Fruit fly (Drosophila melanogaster) whole organism, embryonic: ENCODE results near the gene jhamt.

Experiments
- Asciz ChIP-seq: fragments of 200-800 bp; sonication (Bioruptor generic); optimal IDR thresholded peaks from 2 replicates; lab custom pipeline; 2017; ENCODE audit warnings: missing biosample characterization, mild to moderate bottlenecking, missing genetic modification characterization, missing genetic modification reagents
- CG10267 ChIP-seq: fragments of 200-800 bp; sonication (Bioruptor generic); optimal IDR thresholded peaks from 2 replicates; lab custom pipeline; 2018; ENCODE audit warnings: missing biosample characterization, mild to moderate bottlenecking, missing genetic modification characterization, moderate library complexity
- CG12391 ChIP-seq: fragments of 200-800 bp; sonication (Bioruptor generic); optimal IDR thresholded peaks from 3 replicates; lab custom pipeline; 2018; ENCODE audit warnings: missing biosample characterization, mild to moderate bottlenecking, missing genetic modification characterization, moderate library complexity
- CG12659 ChIP-seq: fragments of 200-800 bp; sonication (Bioruptor generic); optimal IDR thresholded peaks from 3 replicates; lab custom pipeline; 2017; ENCODE audit warnings: mild to moderate bottlenecking, missing biosample characterization, missing genetic modification reagents, missing genetic modification characterization
- CG12942 ChIP-seq: fragments of 200-800 bp; sonication (Bioruptor generic); optimal IDR thresholded peaks from 3 replicates; lab custom pipeline; 2016; ENCODE audit warnings: missing biosample characterization, missing genetic modification characterization
- CG13287 ChIP-seq: fragments of 200-800 bp; sonication (Bioruptor generic); IDR thresholded peaks from 2 replicates; pipeline ENCODE4 v1.3.6; 2022; ENCODE audit warnings: missing biosample characterization, missing genetic modification characterization; ENCODE audit not compliant: partially characterized antibody
- CG14050 ChIP-seq: fragments of 200-800 bp; sonication (Bioruptor generic); IDR thresholded peaks from 3 replicates; pipeline ENCODE4 v1.3.6; 2022; ENCODE audit warnings: missing biosample characterization, missing genetic modification characterization
- CG14710 ChIP-seq: fragments of 200-800 bp; sonication (Bioruptor generic); optimal IDR thresholded peaks from 3 replicates; lab custom pipeline; 2019; ENCODE audit warnings: missing biosample characterization, mild to moderate bottlenecking, missing genetic modification characterization, moderate library complexity
- CG1603 ChIP-seq: fragments of 200-800 bp; sonication (Bioruptor generic); optimal IDR thresholded peaks from 2 replicates; lab custom pipeline; 2019; ENCODE audit warnings: missing biosample characterization, mild to moderate bottlenecking, missing genetic modification characterization, moderate library complexity
- CG16815 ChIP-seq: fragments of 200-800 bp; sonication (Bioruptor generic); optimal IDR thresholded peaks from 3 replicates; lab custom pipeline; 2017; ENCODE audit warnings: missing biosample characterization, mild to moderate bottlenecking, missing genetic modification characterization
- CG17829 ChIP-seq: fragments of 200-800 bp; optimal IDR thresholded peaks from 2 replicates; lab custom pipeline; 2019; ENCODE audit warnings: missing biosample characterization, mild to moderate bottlenecking, missing genetic modification characterization, moderate library complexity
- CG2875 ChIP-seq: fragments of 200-800 bp; sonication (Bioruptor generic); optimal IDR thresholded peaks from 2 replicates; lab custom pipeline; 2017; ENCODE audit warnings: missing biosample characterization, mild to moderate bottlenecking, missing genetic modification characterization, missing genetic modification reagents
- CG30403 ChIP-seq: fragments of 200-800 bp; sonication (Bioruptor generic); optimal IDR thresholded peaks from 3 replicates; lab custom pipeline; 2016; ENCODE audit warnings: missing biosample characterization, missing genetic modification characterization
- CG31224 ChIP-seq: fragments of 200-800 bp; sonication (Bioruptor generic); IDR thresholded peaks from 2 replicates; pipeline ENCODE4 v1.3.6; 2022; ENCODE audit warnings: missing biosample characterization, missing genetic modification characterization
- CG4404 ChIP-seq: fragments of 200-800 bp; sonication (Bioruptor generic); IDR thresholded peaks from 2 replicates; pipeline ENCODE4 v1.3.6; 2022; ENCODE audit warnings: missing biosample characterization, missing genetic modification characterization
- CG7271 ChIP-seq: fragments of 200-800 bp; sonication (Bioruptor generic); optimal IDR thresholded peaks from 2 replicates; lab custom pipeline; 2018; ENCODE audit warnings: missing biosample characterization, mild to moderate bottlenecking, missing genetic modification characterization, moderate library complexity
- CG7839 ChIP-seq: fragments of 200-800 bp; sonication (Bioruptor generic); optimal IDR thresholded peaks from 3 replicates; lab custom pipeline; 2018; ENCODE audit warnings: missing biosample characterization, mild to moderate bottlenecking, missing genetic modification characterization, moderate library complexity
- CG9215 ChIP-seq: fragments of 200-800 bp; sonication (Bioruptor generic); IDR thresholded peaks from 2 replicates; pipeline ENCODE4 v1.3.6; 2022; ENCODE audit warnings: missing biosample characterization, missing genetic modification characterization
- CG9727 ChIP-seq: fragments of 200-800 bp; sonication (Bioruptor generic); optimal IDR thresholded peaks from 3 replicates; lab custom pipeline; 2017; ENCODE audit warnings: missing biosample characterization, mild to moderate bottlenecking, missing genetic modification characterization
- CG9932 ChIP-seq: fragments of 200-800 bp; sonication (Bioruptor generic); IDR thresholded peaks from 2 replicates; pipeline ENCODE4 v1.3.6; 2022; ENCODE audit warnings: missing biosample characterization, missing genetic modification characterization
- Camta ChIP-seq: fragments of 200-800 bp; sonication (Bioruptor generic); optimal IDR thresholded peaks from 2 replicates; lab custom pipeline; 2016; ENCODE audit warnings: missing biosample characterization, missing genetic modification characterization
- Chrac-16 ChIP-seq: fragments of 200-800 bp; sonication (Bioruptor generic); optimal IDR thresholded peaks from 3 replicates; lab custom pipeline; 2016; ENCODE audit warnings: missing biosample characterization, missing genetic modification characterization
- CrebB ChIP-seq: fragments of 200-800 bp; sonication (Bioruptor generic); optimal IDR thresholded peaks from 3 replicates; lab custom pipeline; 2018; ENCODE audit warnings: missing biosample characterization, mild to moderate bottlenecking, missing genetic modification characterization
- D19A ChIP-seq: fragments of 200-800 bp; optimal IDR thresholded peaks from 3 replicates; lab custom pipeline; 2019; ENCODE audit warnings: missing biosample characterization, mild to moderate bottlenecking, missing genetic modification characterization, moderate library complexity
- Deaf1 ChIP-seq: fragments of 200-800 bp; optimal IDR thresholded peaks from 3 replicates; lab custom pipeline; 2019; ENCODE audit warnings: missing biosample characterization, mild to moderate bottlenecking, missing genetic modification characterization, moderate library complexity
- Drgx ChIP-seq: fragments of 200-800 bp; sonication (Bioruptor generic); IDR thresholded peaks from 2 replicates; pipeline ENCODE4 v1.3.6; 2022; ENCODE audit warnings: missing biosample characterization, missing genetic modification characterization
- Lhr ChIP-seq: fragments of 200-800 bp; sonication (Bioruptor generic); optimal IDR thresholded peaks from 3 replicates; lab custom pipeline; 2017; ENCODE audit warnings: mild to moderate bottlenecking, missing biosample characterization, missing genetic modification reagents, missing genetic modification characterization
- MTF-1 ChIP-seq: fragments of 200-800 bp; sonication (Bioruptor generic); optimal IDR thresholded peaks from 2 replicates; lab custom pipeline; 2018; ENCODE audit warnings: missing biosample characterization, mild to moderate bottlenecking, missing genetic modification characterization, borderline replicate concordance
- Meics ChIP-seq: fragments of 200-800 bp; sonication (Bioruptor generic); optimal IDR thresholded peaks from 2 replicates; lab custom pipeline; 2017; ENCODE audit warnings: missing biosample characterization, mild to moderate bottlenecking, missing genetic modification characterization
- Nf-YB ChIP-seq: fragments of 200-800 bp; sonication (Bioruptor generic); optimal IDR thresholded peaks from 3 replicates; lab custom pipeline; 2019; ENCODE audit warnings: missing biosample characterization, mild to moderate bottlenecking, missing genetic modification characterization, moderate library complexity
- Rfx ChIP-seq: fragments of 200-800 bp; sonication (Bioruptor generic); IDR thresholded peaks from 2 replicates; pipeline ENCODE4 v1.3.6; 2022; ENCODE audit warnings: missing biosample characterization, missing genetic modification characterization
- Ssrp ChIP-seq: fragments of 200-800 bp; sonication (Bioruptor generic); optimal IDR thresholded peaks from 2 replicates; lab custom pipeline; 2018; ENCODE audit warnings: missing biosample characterization, mild to moderate bottlenecking, missing genetic modification characterization, moderate library complexity
- Stat92E ChIP-seq, 3 experiments: fragments of >200 bp in 2 of 3; fragments of 200-800 bp in 1 of 3; sonication (Bioruptor generic) in 1 of 3; optimal IDR thresholded peaks; 2 replicates each; lab custom pipeline; 2017 to 2019; ENCODE audit warnings: missing biosample characterization in 3 of 3, missing genetic modification characterization in 3 of 3, mild to moderate bottlenecking in 1 of 3, moderate library complexity in 1 of 3
- YL-1 ChIP-seq: fragments of 200-800 bp; sonication (Bioruptor generic); optimal IDR thresholded peaks from 3 replicates; lab custom pipeline; 2017; ENCODE audit warnings: missing biosample characterization, mild to moderate bottlenecking, missing genetic modification characterization
- aop ChIP-seq: fragments of 200-800 bp; sonication (Bioruptor generic); IDR thresholded peaks from 2 replicates; pipeline ENCODE4 v1.3.6; 2022; ENCODE audit warnings: missing biosample characterization, missing genetic modification characterization
- ci ChIP-seq: fragments of 200-800 bp; sonication (Bioruptor generic); IDR thresholded peaks from 3 replicates; pipeline ENCODE4 v1.3.6; 2022; ENCODE audit warnings: missing biosample characterization, missing genetic modification characterization
- dan ChIP-seq: fragments of 200-800 bp; sonication (Bioruptor generic); IDR thresholded peaks from 2 replicates; pipeline ENCODE4 v1.3.6; 2022; ENCODE audit warnings: missing biosample characterization, missing genetic modification characterization
- inv ChIP-seq: fragments of 200-800 bp; sonication (Bioruptor generic); IDR thresholded peaks from 2 replicates; pipeline ENCODE4 v1.3.6; 2022; ENCODE audit warnings: missing biosample characterization, missing genetic modification characterization; ENCODE audit not compliant: partially characterized antibody
- jigr1 ChIP-seq: fragments of 200-800 bp; sonication (Bioruptor generic); IDR thresholded peaks from 3 replicates; pipeline ENCODE4 v1.3.6; 2022; ENCODE audit warnings: missing biosample characterization, missing genetic modification characterization
- luna ChIP-seq: fragments of 200-800 bp; sonication (Bioruptor generic); optimal IDR thresholded peaks from 2 replicates; lab custom pipeline; 2016; ENCODE audit warnings: missing biosample characterization, missing genetic modification characterization
- onecut ChIP-seq: fragments of 200-800 bp; sonication (Bioruptor generic); IDR thresholded peaks from 2 replicates; pipeline ENCODE4 v1.3.6; 2022; ENCODE audit warnings: missing biosample characterization, missing genetic modification characterization
- pho ChIP-seq: fragments of 200-800 bp; sonication (Bioruptor generic); optimal IDR thresholded peaks from 2 replicates; lab custom pipeline; 2016; ENCODE audit warnings: missing biosample characterization, missing genetic modification characterization
- phol ChIP-seq: fragments of 200-800 bp; sonication (Bioruptor generic); optimal IDR thresholded peaks from 3 replicates; lab custom pipeline; 2018; ENCODE audit warnings: missing biosample characterization, mild to moderate bottlenecking, missing genetic modification characterization, moderate library complexity
- ro ChIP-seq: fragments of 200-800 bp; sonication (Bioruptor generic); IDR thresholded peaks from 2 replicates; pipeline ENCODE4 v1.3.6; 2022; ENCODE audit warnings: missing biosample characterization, missing genetic modification characterization
- sna ChIP-seq: fragments of 200-800 bp; sonication (Bioruptor generic); IDR thresholded peaks from 2 replicates; pipeline ENCODE4 v1.3.6; 2022; ENCODE audit warnings: missing biosample characterization, missing genetic modification characterization; ENCODE audit not compliant: partially characterized antibody
- tna ChIP-seq: fragments of 200-800 bp; sonication (Bioruptor generic); IDR thresholded peaks from 2 replicates; pipeline ENCODE4 v1.3.6; 2022; ENCODE audit warnings: missing biosample characterization, missing genetic modification characterization; ENCODE audit not compliant: partially characterized antibody
- ttk ChIP-seq: fragments of 200-800 bp; sonication (Bioruptor generic); IDR thresholded peaks from 2 replicates; pipeline ENCODE4 v2.1.2; 2022; ENCODE audit warnings: missing biosample characterization, missing genetic modification characterization
- wek ChIP-seq: fragments of 200-800 bp; sonication (Bioruptor generic); optimal IDR thresholded peaks from 3 replicates; lab custom pipeline; 2018; ENCODE audit warnings: missing biosample characterization, mild to moderate bottlenecking, missing genetic modification characterization, moderate library complexity

The jhamt gene

dm6 chr2L:16317777-16318610, 47.7 kb upstream of the jhamt start (continued):
- no peak for TF ChIP-seq CG13287 (GFP tag; lab: Robert Waterston, UW)
- no peak for TF ChIP-seq ro (GFP tag; lab: Robert Waterston, UW)
- TF ChIP-seq Meics (GFP tag; lab: Kevin White, UChicago): peak; percentile 55
- peak; percentile 20 for TF ChIP-seq Nf-YB (GFP tag; lab: Kevin White, UChicago)
- no peak for TF ChIP-seq CG1603 (tag; lab: Kevin White, UChicago)
- no peak for TF ChIP-seq tna (GFP tag; lab: Robert Waterston, UW)
- no peak for TF ChIP-seq CG31224 (GFP tag; lab: Robert Waterston, UW)
- no peak for TF ChIP-seq aop (GFP tag; lab: Robert Waterston, UW)
- no peak for TF ChIP-seq D19A (tag; lab: Kevin White, UChicago)
- TF ChIP-seq CrebB: peak; percentile 43
- TF ChIP-seq CG10267: no peak
- TF ChIP-seq dan (GFP tag; lab: Robert Waterston, UW): no peak
- TF ChIP-seq Deaf1 (tag; lab: Kevin White, UChicago): no peak
- TF ChIP-seq MTF-1 (GFP tag; lab: Kevin White, UChicago): peak; percentile 70
- no peak for TF ChIP-seq Ssrp (tag; lab: Kevin White, UChicago)
- no peak for TF ChIP-seq phol (tag; lab: Kevin White, UChicago)
- peak; percentile 47 for TF ChIP-seq onecut (GFP tag; lab: Robert Waterston, UW)
- no peak for TF ChIP-seq jigr1
- no peak for TF ChIP-seq CG4404 (GFP tag; lab: Robert Waterston, UW)
- peak; percentile 22 for TF ChIP-seq CG12942 (GFP tag; lab: Kevin White, UChicago)
- TF ChIP-seq CG9727 (GFP tag; lab: Kevin White, UChicago): no peak
- peak; percentile 4 for TF ChIP-seq Camta (GFP tag; lab: Kevin White, UChicago)
- peak; percentile 72 for TF ChIP-seq wek (GFP tag; lab: Kevin White, UChicago)
- TF ChIP-seq pho (GFP tag; lab: Kevin White, UChicago): peak; percentile 39
- peak; percentile 1 for TF ChIP-seq CG12391 (tag; lab: Kevin White, UChicago)
- TF ChIP-seq YL-1 (GFP tag; lab: Kevin White, UChicago): peak; percentile 44
- no peak; the same call in 1 of the 2 replicates for TF ChIP-seq ttk (GFP tag; lab: Robert Waterston, UW)
- TF ChIP-seq CG2875 (GFP tag; lab: Kevin White, UChicago): peak; percentile 58
- peak; percentile 10 for TF ChIP-seq Lhr (GFP tag; lab: Kevin White, UChicago)
- TF ChIP-seq sna (GFP tag; lab: Robert Waterston, UW): no peak
- TF ChIP-seq CG7271 (tag; lab: Kevin White, UChicago): no peak
- peak; percentile 32 for TF ChIP-seq Asciz
- no peak for TF ChIP-seq inv
- peak; percentile 28 for TF ChIP-seq luna (GFP tag; lab: Kevin White, UChicago)
- no peak for TF ChIP-seq CG30403 (GFP tag; lab: Kevin White, UChicago)
- no peak for TF ChIP-seq CG14710 (tag; lab: Kevin White, UChicago)
- TF ChIP-seq CG14050 (GFP tag; lab: Robert Waterston, UW): no peak
- peak; percentile 14 for TF ChIP-seq CG7839 (tag; lab: Kevin White, UChicago)
- peak; percentile 46; the same call in 1 of the 2 replicates for TF ChIP-seq CG9932
- peak; percentile 51 for TF ChIP-seq CG12659 (GFP tag; lab: Kevin White, UChicago)
- peak; percentile 70; the same call in 2 of the 3 replicates for TF ChIP-seq ci (GFP tag; lab: Robert Waterston, UW)
- TF ChIP-seq CG9215 (GFP tag; lab: Robert Waterston, UW): no peak
- TF ChIP-seq Chrac-16 (GFP tag; lab: Kevin White, UChicago): no peak
- TF ChIP-seq CG17829: no peak
- no peak for TF ChIP-seq CG16815 (GFP tag; lab: Kevin White, UChicago)
- no peak for TF ChIP-seq Stat92E (GFP tag; optimal IDR thresholded peaks at IDR 0.05; lab: Kevin White, UChicago)
- peak; percentile 55; the same call in 1 of the 2 replicates for TF ChIP-seq Rfx (GFP tag; lab: Robert Waterston, UW)
- no peak for TF ChIP-seq Drgx
